Fruit fly (Drosophila melanogaster): ENCODE data around the gene CG31835.

Gene CG31835

DNA sequence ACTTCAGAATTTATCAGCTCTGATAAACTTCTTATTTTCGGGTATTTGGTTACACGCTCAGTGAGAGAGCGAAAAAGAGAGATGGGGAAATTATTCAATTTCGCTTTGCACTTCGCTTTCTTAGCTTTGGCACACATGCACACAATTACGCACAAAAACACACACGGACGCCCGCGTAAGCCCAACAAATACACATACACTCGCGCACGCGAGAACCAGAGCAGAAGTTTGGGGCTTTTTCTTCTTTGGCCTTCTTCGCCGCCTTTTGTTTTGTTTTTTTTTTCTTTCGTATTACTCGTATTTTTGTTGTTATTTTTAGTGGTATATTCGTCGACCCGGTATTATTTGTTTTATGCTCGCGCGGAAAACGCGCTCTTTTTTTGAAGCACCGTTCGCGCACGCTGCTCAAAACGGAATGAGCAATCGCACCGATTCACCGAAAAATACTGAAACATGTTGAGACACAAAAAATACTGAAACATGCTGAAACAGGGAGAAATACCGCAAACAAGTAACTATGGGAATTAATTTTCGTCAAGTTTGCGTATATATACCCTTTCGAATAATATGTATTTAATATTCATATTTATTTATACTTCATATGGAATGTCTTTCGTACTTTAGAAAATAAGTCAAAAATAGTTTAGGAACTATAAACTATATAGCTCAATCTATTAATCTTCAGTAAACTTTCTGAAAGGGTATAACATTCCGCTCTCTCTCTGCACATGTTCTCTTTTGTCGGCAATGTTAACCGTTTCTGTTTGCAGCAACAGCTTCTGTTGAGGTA, 46.5 kb upstream of the CG31835 start, which contains the start of gene osp (continued):
- TF ChIP-seq Side (GFP tag; optimal IDR thresholded peaks at IDR 0.05): peak; percentile 39
- TF ChIP-seq CG13624 (GFP tag; optimal IDR thresholded peaks at IDR 0.05): peak; percentile 85
- peak; percentile 97 for TF ChIP-seq HHEX (GFP tag; optimal IDR thresholded peaks at IDR 0.05)
- TF ChIP-seq Oaz (GFP tag; IDR thresholded peaks at IDR 0.05): peak; percentile 98
- peak; percentile 99 for TF ChIP-seq dmrt99B (tag; optimal IDR thresholded peaks at IDR 0.05)
- no peak for TF ChIP-seq CG1832 (GFP tag; optimal IDR thresholded peaks at IDR 0.05)
- TF ChIP-seq Hr51 (GFP tag; optimal IDR thresholded peaks at IDR 0.05): peak; percentile 80 to 99
- TF ChIP-seq Aef1 (GFP tag; IDR thresholded peaks at IDR 0.05): peak; percentile 98
- TF ChIP-seq CG10274 (GFP tag; optimal IDR thresholded peaks at IDR 0.05): peak; percentile 81
- peak; percentile 96 for TF ChIP-seq dimm (GFP tag; IDR thresholded peaks at IDR 0.05)
- no peak for TF ChIP-seq BEAF-32 (GFP tag; optimal IDR thresholded peaks at IDR 0.05)
- peak; percentile 98 for TF ChIP-seq Fer1 (GFP tag; optimal IDR thresholded peaks at IDR 0.05)
- peak; percentile 93 for TF ChIP-seq CG6254 (GFP tag; optimal IDR thresholded peaks at IDR 0.05)
- TF ChIP-seq NK7.1 (GFP tag; optimal IDR thresholded peaks at IDR 0.05): peak; percentile 72
- peak; percentile 99 for TF ChIP-seq Sox102F (GFP tag; optimal IDR thresholded peaks at IDR 0.05)
- peak; percentile 98 for TF ChIP-seq CG4820 (GFP tag; optimal IDR thresholded peaks at IDR 0.05)
- TF ChIP-seq Ravus (GFP tag; IDR thresholded peaks at IDR 0.05): peak; percentile 95
- peak; percentile 99 for TF ChIP-seq Rfx (GFP tag; IDR thresholded peaks at IDR 0.05)
- TF ChIP-seq ap (GFP tag; IDR thresholded peaks at IDR 0.05): peak; percentile 99
- peak; percentile 67 to 73 for TF ChIP-seq Trl (optimal IDR thresholded peaks at IDR 0.05)
- TF ChIP-seq Trl (GFP tag; optimal IDR thresholded peaks at IDR 0.05): no peak
- TF ChIP-seq CG3726 (GFP tag; IDR thresholded peaks at IDR 0.05): peak; percentile 98
- peak; percentile 96 for TF ChIP-seq CG10959 (GFP tag; IDR thresholded peaks at IDR 0.05)
- peak; percentile 88 for TF ChIP-seq CkIIα-i1 (GFP tag; IDR thresholded peaks at IDR 0.05)
- TF ChIP-seq Med (GFP tag): peak; percentile 93
- TF ChIP-seq pnt (GFP tag; optimal IDR thresholded peaks at IDR 0.05): peak; percentile 79
- peak; percentile 97 for TF ChIP-seq CG9817 (tag; optimal IDR thresholded peaks at IDR 0.05)
- TF ChIP-seq repo (GFP tag; optimal IDR thresholded peaks at IDR 0.05): peak; percentile 59
- TF ChIP-seq wor (GFP tag; IDR thresholded peaks at IDR 0.05): peak; percentile 97
- peak; percentile 45; the same call in 1 of the 2 replicates for TF ChIP-seq tna (GFP tag; IDR thresholded peaks at IDR 0.05; ENCODE audit: partially characterized antibody)
- peak; percentile 14 for TF ChIP-seq ab (GFP tag; optimal IDR thresholded peaks at IDR 0.05)
- TF ChIP-seq jumu (GFP tag; optimal IDR thresholded peaks at IDR 0.05): peak; percentile 72
- TF ChIP-seq mam (GFP tag; optimal IDR thresholded peaks at IDR 0.05): peak; percentile 79
- peak; percentile 86 for TF ChIP-seq CG18011 (GFP tag; optimal IDR thresholded peaks at IDR 0.05)
- peak; percentile 49 for TF ChIP-seq gfzf (GFP tag; optimal IDR thresholded peaks at IDR 0.05)
- TF ChIP-seq CG31388 (GFP tag; optimal IDR thresholded peaks at IDR 0.05): peak; percentile 96
- TF ChIP-seq org-1 (GFP tag; optimal IDR thresholded peaks at IDR 0.05): peak; percentile 97
- peak; percentile 96 for TF ChIP-seq GATAe (GFP tag; conservative IDR thresholded peaks at IDR 0.05)
- peak; percentile 79 for TF ChIP-seq pho (GFP tag; optimal IDR thresholded peaks at IDR 0.05)
- TF ChIP-seq Dek (tag; optimal IDR thresholded peaks at IDR 0.05): peak; percentile 99
- TF ChIP-seq trem (tag; optimal IDR thresholded peaks at IDR 0.05): peak; percentile 97
- peak; percentile 95 for TF ChIP-seq toy (GFP tag; IDR thresholded peaks at IDR 0.05)
- peak; percentile 90 for TF ChIP-seq CG34376 (GFP tag; optimal IDR thresholded peaks at IDR 0.05)
- TF ChIP-seq tin (GFP tag; optimal IDR thresholded peaks at IDR 0.05): peak; percentile 97
- peak; percentile 87 for TF ChIP-seq gcm2 (GFP tag; optimal IDR thresholded peaks at IDR 0.05)
- TF ChIP-seq CG32772 (GFP tag; IDR thresholded peaks at IDR 0.05): peak; percentile 98
- TF ChIP-seq salm (tag; optimal IDR thresholded peaks at IDR 0.05): peak; percentile 99
- TF ChIP-seq Xbp1 (GFP tag; optimal IDR thresholded peaks at IDR 0.05): peak; percentile 97
- TF ChIP-seq CG34422 (GFP tag; IDR thresholded peaks at IDR 0.05): peak; percentile 99
- peak; percentile 77 for TF ChIP-seq NC2β (GFP tag; optimal IDR thresholded peaks at IDR 0.05)
